Fruit fly (Drosophila melanogaster) whole organism, embryonic: ENCODE data around the gene CG33791.
A peak's percentile ranks its signal among the peaks of the same experiment; 100 is the strongest.

ENCODE experiments used
- Abd-B ChIP-seq: fragments of 200-800 bp; sonication (Bioruptor generic); optimal IDR thresholded peaks from 2 replicates; lab custom pipeline; 2018; ENCODE audit warnings: missing biosample characterization, mild to moderate bottlenecking, missing genetic modification characterization, moderate library complexity
- Aef1 ChIP-seq: fragments of 200-800 bp; sonication (Bioruptor generic); IDR thresholded peaks from 3 replicates; pipeline ENCODE4 v1.3.6; 2022; ENCODE audit warnings: missing biosample characterization, missing genetic modification characterization
- CG10543 ChIP-seq: fragments of 200-800 bp; sonication (Bioruptor generic); optimal IDR thresholded peaks from 3 replicates; lab custom pipeline; 2017; ENCODE audit warnings: missing biosample characterization, mild to moderate bottlenecking, missing genetic modification characterization, moderate library complexity
- CG12769 ChIP-seq: fragments of 200-800 bp; sonication (Bioruptor generic); optimal IDR thresholded peaks from 2 replicates; lab custom pipeline; 2019; ENCODE audit warnings: missing biosample characterization, mild to moderate bottlenecking, missing genetic modification characterization, moderate library complexity
- CG13123 ChIP-seq: fragments of 200-800 bp; sonication (Bioruptor generic); optimal IDR thresholded peaks from 2 replicates; lab custom pipeline; 2016; ENCODE audit warnings: missing biosample characterization, missing genetic modification characterization
- CG13287 ChIP-seq: fragments of 200-800 bp; sonication (Bioruptor generic); IDR thresholded peaks from 2 replicates; pipeline ENCODE4 v1.3.6; 2022; ENCODE audit warnings: missing biosample characterization, missing genetic modification characterization; ENCODE audit not compliant: partially characterized antibody
- CG1529 ChIP-seq: fragments of 200-800 bp; sonication (Bioruptor generic); optimal IDR thresholded peaks from 3 replicates; lab custom pipeline; 2018; ENCODE audit warnings: missing biosample characterization, missing genetic modification characterization
- CG15696 ChIP-seq: fragments of 200-800 bp; sonication (Bioruptor generic); optimal IDR thresholded peaks from 2 replicates; lab custom pipeline; 2019; ENCODE audit warnings: missing biosample characterization, mild to moderate bottlenecking, missing genetic modification characterization, moderate library complexity
- CG17385 ChIP-seq: fragments of 200-800 bp; sonication (Bioruptor generic); optimal IDR thresholded peaks from 3 replicates; lab custom pipeline; 2018; ENCODE audit warnings: missing biosample characterization, mild to moderate bottlenecking, missing genetic modification characterization
- CG18011 ChIP-seq: fragments of 200-800 bp; sonication (Bioruptor generic); optimal IDR thresholded peaks from 2 replicates; lab custom pipeline; 2017; ENCODE audit warnings: missing biosample characterization, missing genetic modification characterization, mild to moderate bottlenecking, moderate library complexity, missing genotype
- CG18764 ChIP-seq: fragments of 200-800 bp; sonication (Bioruptor generic); optimal IDR thresholded peaks from 3 replicates; lab custom pipeline; 2016; ENCODE audit warnings: missing biosample characterization, missing genetic modification characterization
- CG34224 ChIP-seq: fragments of 200-800 bp; sonication (Bioruptor generic); IDR thresholded peaks from 3 replicates; pipeline ENCODE4 v1.3.6; 2022; ENCODE audit warnings: missing biosample characterization, missing genetic modification characterization; ENCODE audit not compliant: partially characterized antibody
- CG3726 ChIP-seq: fragments of 200-800 bp; sonication (Bioruptor generic); IDR thresholded peaks from 3 replicates; pipeline ENCODE4, ENCODE4 v1.3.6; 2022; ENCODE audit warnings: missing biosample characterization, missing genetic modification characterization
- CG4282 ChIP-seq: fragments of 200-800 bp; sonication (Bioruptor generic); optimal IDR thresholded peaks from 2 replicates; lab custom pipeline; 2016; ENCODE audit warnings: missing biosample characterization, missing genetic modification characterization
- CG4328 ChIP-seq: fragments of 200-800 bp; sonication (Bioruptor generic); optimal IDR thresholded peaks from 3 replicates; lab custom pipeline; 2017; ENCODE audit warnings: missing biosample characterization, missing genetic modification reagents, missing genetic modification characterization
- CG5245 ChIP-seq: fragments of 200-800 bp; sonication (Bioruptor generic); optimal IDR thresholded peaks from 3 replicates; lab custom pipeline; 2016; ENCODE audit warnings: missing biosample characterization, missing genetic modification characterization
- CG7963 ChIP-seq: fragments of 200-800 bp; sonication (Bioruptor generic); IDR thresholded peaks from 3 replicates; pipeline ENCODE4 v1.3.6; 2022; ENCODE audit warnings: missing biosample characterization, missing genetic modification characterization; ENCODE audit not compliant: partially characterized antibody
- CG8089 ChIP-seq: fragments of 200-800 bp; sonication (Bioruptor generic); optimal IDR thresholded peaks from 3 replicates; lab custom pipeline; 2016; ENCODE audit warnings: missing biosample characterization, missing genetic modification characterization
- CG9215 ChIP-seq: fragments of 200-800 bp; sonication (Bioruptor generic); IDR thresholded peaks from 2 replicates; pipeline ENCODE4 v1.3.6; 2022; ENCODE audit warnings: missing biosample characterization, missing genetic modification characterization
- CoRest ChIP-seq: fragments of 200-800 bp; sonication (Bioruptor generic); optimal IDR thresholded peaks from 3 replicates; lab custom pipeline; 2018; ENCODE audit warnings: missing biosample characterization, mild to moderate bottlenecking, missing genetic modification characterization, moderate library complexity
- Dip2 ChIP-seq: fragments of 200-800 bp; sonication (Bioruptor generic); IDR thresholded peaks from 2 replicates; pipeline ENCODE4 v1.3.6; 2022; ENCODE audit warnings: missing biosample characterization, missing genetic modification characterization
- Drgx ChIP-seq: fragments of 200-800 bp; sonication (Bioruptor generic); IDR thresholded peaks from 2 replicates; pipeline ENCODE4 v1.3.6; 2022; ENCODE audit warnings: missing biosample characterization, missing genetic modification characterization
- Eip74EF ChIP-seq, 2 experiments: fragments of 200-800 bp in 1 of 2; fragments of >200 bp in 1 of 2; sonication (Bioruptor generic) in 1 of 2; optimal IDR thresholded peaks; 2 replicates each; lab custom pipeline; 2017 to 2019; ENCODE audit warnings: missing biosample characterization in 2 of 2, missing genetic modification characterization in 2 of 2, mild to moderate bottlenecking in 1 of 2, moderate library complexity in 1 of 2
- HLH54F ChIP-seq: fragments of 200-800 bp; sonication (Bioruptor generic); optimal IDR thresholded peaks from 3 replicates; lab custom pipeline; 2016; ENCODE audit warnings: missing biosample characterization, missing genetic modification characterization
- NC2β ChIP-seq: fragments of 200-800 bp; sonication (Bioruptor generic); optimal IDR thresholded peaks from 2 replicates; lab custom pipeline; 2016; ENCODE audit warnings: missing biosample characterization, missing genetic modification characterization
- Pdp1 ChIP-seq, 2 experiments: fragments of 200-800 bp; sonication (Bioruptor generic); optimal IDR thresholded peaks; 3 replicates each; lab custom pipeline; 2016; ENCODE audit warnings: missing biosample characterization in 2 of 2, missing genetic modification characterization in 2 of 2, mild to moderate bottlenecking in 1 of 2, moderate library complexity in 1 of 2
- Sox100B ChIP-seq: fragments of 200-800 bp; sonication (Bioruptor generic); optimal IDR thresholded peaks from 3 replicates; lab custom pipeline; 2018; ENCODE audit warnings: missing biosample characterization, mild to moderate bottlenecking, missing genetic modification characterization
- Sox102F ChIP-seq: fragments of 200-800 bp; sonication (Bioruptor generic); optimal IDR thresholded peaks from 2 replicates; lab custom pipeline; 2018; ENCODE audit warnings: missing biosample characterization, mild to moderate bottlenecking, missing genetic modification characterization, moderate library complexity
- Trl ChIP-seq, 3 experiments: fragments of >200 bp in 2 of 3; fragments of 200-800 bp in 1 of 3; sonication (Bioruptor generic) in 1 of 3; optimal IDR thresholded peaks; 2 replicates in 1 of 3; 3 replicates in 2 of 3; lab custom pipeline; 2016 to 2017; ENCODE audit warnings: missing biosample characterization in 1 of 3, missing genetic modification characterization in 1 of 3
- amos ChIP-seq: fragments of 200-800 bp; sonication (Bioruptor generic); IDR thresholded peaks from 2 replicates; pipeline ENCODE4 v1.3.6; 2022; ENCODE audit warnings: missing biosample characterization, missing genetic modification characterization; ENCODE audit not compliant: partially characterized antibody
- az2 ChIP-seq: fragments of 200-800 bp; sonication (Bioruptor generic); optimal IDR thresholded peaks from 3 replicates; lab custom pipeline; 2016; ENCODE audit warnings: missing biosample characterization, missing genetic modification characterization
- bsh ChIP-seq, 2 experiments: fragments of 200-800 bp; sonication (Bioruptor generic); optimal IDR thresholded peaks; 2 replicates each; lab custom pipeline; 2017 to 2018; ENCODE audit warnings: mild to moderate bottlenecking in 2 of 2, missing biosample characterization in 2 of 2, missing genetic modification characterization in 2 of 2, moderate library complexity in 1 of 2
- cato ChIP-seq: fragments of 200-800 bp; sonication (Bioruptor generic); optimal IDR thresholded peaks from 2 replicates; lab custom pipeline; 2016; ENCODE audit warnings: missing biosample characterization, missing genetic modification characterization, borderline replicate concordance
- chinmo ChIP-seq: fragments of 200-800 bp; sonication (Bioruptor generic); IDR thresholded peaks from 4 replicates; pipeline ENCODE4 v1.3.6; 2022; ENCODE audit warnings: missing biosample characterization, missing genetic modification characterization; ENCODE audit not compliant: partially characterized antibody
- chm ChIP-seq: fragments of 200-800 bp; sonication (Bioruptor generic); IDR thresholded peaks from 2 replicates; pipeline ENCODE4 v1.3.6; 2022; ENCODE audit warnings: missing biosample characterization, missing genetic modification characterization
- chn ChIP-seq: fragments of 200-800 bp; sonication (Bioruptor generic); optimal IDR thresholded peaks from 2 replicates; lab custom pipeline; 2016; ENCODE audit warnings: missing biosample characterization, missing genetic modification characterization
- crol ChIP-seq: fragments of 200-800 bp; sonication (Bioruptor generic); IDR thresholded peaks from 2 replicates; pipeline ENCODE4 v1.3.6; 2022; ENCODE audit warnings: missing biosample characterization, missing genetic modification characterization
- dm ChIP-seq: fragments of 200-800 bp; sonication (Bioruptor generic); optimal IDR thresholded peaks from 3 replicates; lab custom pipeline; 2016; ENCODE audit warnings: missing biosample characterization, missing genetic modification characterization
- dysf ChIP-seq: fragments of 200-800 bp; sonication (Bioruptor generic); IDR thresholded peaks from 3 replicates; pipeline ENCODE4 v1.3.6; 2022; ENCODE audit warnings: missing biosample characterization, missing genetic modification characterization
- eyg ChIP-seq: fragments of 200-800 bp; sonication (Bioruptor generic); optimal IDR thresholded peaks from 3 replicates; lab custom pipeline; 2016; ENCODE audit warnings: missing biosample characterization, missing genetic modification characterization
- gce ChIP-seq: fragments of 200-800 bp; sonication (Bioruptor generic); IDR thresholded peaks from 3 replicates; pipeline ENCODE4 v1.3.6; 2022; ENCODE audit warnings: missing biosample characterization, missing genetic modification characterization
- gcm2 ChIP-seq: fragments of 200-800 bp; sonication (Bioruptor generic); optimal IDR thresholded peaks from 2 replicates; lab custom pipeline; 2016; ENCODE audit warnings: missing biosample characterization, missing genetic modification characterization
- gem ChIP-seq: fragments of 200-800 bp; sonication (Bioruptor generic); optimal IDR thresholded peaks from 2 replicates; lab custom pipeline; 2019; ENCODE audit warnings: missing biosample characterization, mild to moderate bottlenecking, missing genetic modification characterization, moderate library complexity
- her ChIP-seq: fragments of 200-800 bp; sonication (Bioruptor generic); optimal IDR thresholded peaks from 2 replicates; lab custom pipeline; 2016; ENCODE audit warnings: missing biosample characterization, missing genetic modification characterization
- lab ChIP-seq: fragments of 200-800 bp; sonication (Bioruptor generic); optimal IDR thresholded peaks from 3 replicates; lab custom pipeline; 2017; ENCODE audit warnings: missing biosample characterization, missing genetic modification characterization, mild to moderate bottlenecking, moderate library complexity, missing genetic modification reagents
- nmo ChIP-seq: fragments of 200-800 bp; sonication (Bioruptor generic); optimal IDR thresholded peaks from 2 replicates; lab custom pipeline; 2018; ENCODE audit warnings: missing biosample characterization, mild to moderate bottlenecking, missing genetic modification characterization, moderate library complexity
- onecut ChIP-seq: fragments of 200-800 bp; sonication (Bioruptor generic); IDR thresholded peaks from 2 replicates; pipeline ENCODE4 v1.3.6; 2022; ENCODE audit warnings: missing biosample characterization, missing genetic modification characterization
- pzg ChIP-seq: fragments of 200-800 bp; sonication (Bioruptor generic); optimal IDR thresholded peaks from 3 replicates; lab custom pipeline; 2018; ENCODE audit warnings: missing biosample characterization, mild to moderate bottlenecking, missing genetic modification characterization, moderate library complexity
- so ChIP-seq: fragments of 200-800 bp; sonication (Bioruptor generic); IDR thresholded peaks from 3 replicates; pipeline ENCODE4 v1.3.6; 2022; ENCODE audit warnings: missing biosample characterization, missing genetic modification characterization
- vvl ChIP-seq: fragments of 200-800 bp; sonication (Bioruptor generic); IDR thresholded peaks from 2 replicates; pipeline ENCODE4 v1.3.6; 2022; ENCODE audit warnings: missing biosample characterization, missing genetic modification characterization

CG33791 gene

dm6 chr3L:1571077-1571476, 31.7 kb upstream of the CG33791 start:
- no peak for TF ChIP-seq CG9215 (GFP tag; lab: Robert Waterston, UW)
- TF ChIP-seq Abd-B (GFP tag; lab: Kevin White, UChicago): no peak
- no peak for TF ChIP-seq CG1529 (GFP tag; lab: Kevin White, UChicago)
- TF ChIP-seq CG18011 (GFP tag; lab: Kevin White, UChicago): no peak
- no peak for TF ChIP-seq CG34224 (GFP tag; lab: Robert Waterston, UW)
- no peak for TF ChIP-seq gem (tag; lab: Kevin White, UChicago)
- TF ChIP-seq dysf: no peak
- no peak for TF ChIP-seq cato (GFP tag; lab: Kevin White, UChicago)
- peak; percentile 59 for TF ChIP-seq CG12769 (tag; lab: Kevin White, UChicago)
- peak; percentile 69 for TF ChIP-seq crol
- TF ChIP-seq CG3726: no peak
- no peak for TF ChIP-seq gcm2 (GFP tag; lab: Kevin White, UChicago)
- TF ChIP-seq nmo (GFP tag; lab: Kevin White, UChicago): no peak
- TF ChIP-seq amos (GFP tag; lab: Robert Waterston, UW): no peak
- TF ChIP-seq bsh (GFP tag; optimal IDR thresholded peaks at IDR 0.05; lab: Kevin White, UChicago): no peak
- TF ChIP-seq CG8089 (GFP tag; lab: Kevin White, UChicago): no peak
- TF ChIP-seq CG5245: no peak
- TF ChIP-seq onecut (GFP tag; lab: Robert Waterston, UW): peak; percentile 36
- TF ChIP-seq CG7963 (GFP tag; lab: Robert Waterston, UW): no peak
- TF ChIP-seq CG10543 (GFP tag; lab: Kevin White, UChicago): no peak
- TF ChIP-seq CG4282 (GFP tag; lab: Kevin White, UChicago): no peak
- TF ChIP-seq vvl (GFP tag; lab: Robert Waterston, UW): no peak
- TF ChIP-seq her (GFP tag; lab: Kevin White, UChicago): no peak
- TF ChIP-seq Trl (optimal IDR thresholded peaks at IDR 0.05; lab: Kevin White, UChicago): no peak
- no peak for TF ChIP-seq Trl (GFP tag; optimal IDR thresholded peaks at IDR 0.05; lab: Kevin White, UChicago)
- peak; percentile 6 for TF ChIP-seq CG17385 (GFP tag; lab: Kevin White, UChicago)
- TF ChIP-seq lab (GFP tag; lab: Kevin White, UChicago): no peak
- TF ChIP-seq HLH54F (GFP tag; lab: Kevin White, UChicago): no peak
- no peak for TF ChIP-seq CoRest
- no peak for TF ChIP-seq Sox102F (GFP tag; lab: Kevin White, UChicago)
- no peak for TF ChIP-seq chm
- TF ChIP-seq CG18764: no peak
- peak; percentile 68; the same call in 2 of the 3 replicates for TF ChIP-seq so (GFP tag; lab: Robert Waterston, UW)
- TF ChIP-seq Pdp1 (GFP tag; optimal IDR thresholded peaks at IDR 0.05; lab: Kevin White, UChicago): peak in 1 of 2 experiments; percentile 13
- no peak for TF ChIP-seq Sox100B (GFP tag; lab: Kevin White, UChicago)
- no peak for TF ChIP-seq eyg (GFP tag; lab: Kevin White, UChicago)
- no peak for TF ChIP-seq Eip74EF (GFP tag; optimal IDR thresholded peaks at IDR 0.05; lab: Kevin White, UChicago)
- no peak for TF ChIP-seq CG4328 (GFP tag; lab: Kevin White, UChicago)
- no peak for TF ChIP-seq chn
- 0 out of 4 replicates have a peak, but pooled peaks have one; percentile 43 for TF ChIP-seq chinmo (GFP tag; lab: Robert Waterston, UW)
- TF ChIP-seq pzg: no peak
- TF ChIP-seq az2: no peak
- no peak for TF ChIP-seq CG13287 (GFP tag; lab: Robert Waterston, UW)
- TF ChIP-seq CG15696 (tag; lab: Kevin White, UChicago): no peak
- no peak for TF ChIP-seq Dip2 (GFP tag; lab: Robert Waterston, UW)
- no peak for TF ChIP-seq dm
- no peak for TF ChIP-seq NC2β (GFP tag; lab: Kevin White, UChicago)
- no peak for TF ChIP-seq Drgx (GFP tag; lab: Robert Waterston, UW)
- no peak for TF ChIP-seq gce (GFP tag; lab: Robert Waterston, UW)
- no peak for TF ChIP-seq Aef1 (GFP tag; lab: Robert Waterston, UW)
- no peak for TF ChIP-seq CG13123 (GFP tag; lab: Kevin White, UChicago)
